Fruit fly (Drosophila melanogaster) whole organism, embryonic: ENCODE results near the gene CG13912.
A peak's percentile ranks its signal among the peaks of the same experiment; 100 is the strongest.

Experiments used
- Blimp-1 ChIP-seq: fragments of 200-800 bp; sonication (Bioruptor generic); optimal IDR thresholded peaks from 3 replicates; lab custom pipeline; 2018; ENCODE audit warnings: missing biosample characterization, missing genetic modification characterization, mild to moderate bottlenecking, moderate library complexity, missing genetic modification reagents
- C15 ChIP-seq: fragments of 200-800 bp; sonication (Bioruptor generic); IDR thresholded peaks from 3 replicates; pipeline ENCODE4 v1.3.6; 2022; ENCODE audit warnings: missing biosample characterization, missing genetic modification characterization
- CG12299 ChIP-seq: fragments of 200-800 bp; sonication (Bioruptor generic); optimal IDR thresholded peaks from 2 replicates; lab custom pipeline; 2018; ENCODE audit warnings: missing biosample characterization, mild to moderate bottlenecking, missing genetic modification characterization
- CG1233 ChIP-seq: fragments of 200-800 bp; sonication (Bioruptor generic); optimal IDR thresholded peaks from 4 replicates; lab custom pipeline; 2018; ENCODE audit warnings: missing biosample characterization, mild to moderate bottlenecking, missing genetic modification characterization
- CG13424 ChIP-seq: fragments of 200-800 bp; sonication (Bioruptor generic); optimal IDR thresholded peaks from 2 replicates; lab custom pipeline; 2019; ENCODE audit warnings: missing biosample characterization, mild to moderate bottlenecking, missing genetic modification characterization, moderate library complexity
- CG14441 ChIP-seq: fragments of 200-800 bp; sonication (Bioruptor generic); IDR thresholded peaks from 2 replicates; pipeline ENCODE4 v1.3.6; 2022; ENCODE audit warnings: missing biosample characterization, missing genetic modification characterization
- CG14965 ChIP-seq: fragments of 200-800 bp; sonication (Bioruptor generic); optimal IDR thresholded peaks from 2 replicates; lab custom pipeline; 2016; ENCODE audit warnings: missing biosample characterization, missing genetic modification characterization, borderline replicate concordance
- CG15696 ChIP-seq: fragments of 200-800 bp; sonication (Bioruptor generic); optimal IDR thresholded peaks from 2 replicates; lab custom pipeline; 2019; ENCODE audit warnings: missing biosample characterization, mild to moderate bottlenecking, missing genetic modification characterization, moderate library complexity
- CG1602 ChIP-seq: fragments of 200-800 bp; sonication (Bioruptor generic); optimal IDR thresholded peaks from 3 replicates; lab custom pipeline; 2016; ENCODE audit warnings: missing biosample characterization, missing genetic modification characterization
- CG1603 ChIP-seq: fragments of 200-800 bp; sonication (Bioruptor generic); optimal IDR thresholded peaks from 2 replicates; lab custom pipeline; 2019; ENCODE audit warnings: missing biosample characterization, mild to moderate bottlenecking, missing genetic modification characterization, moderate library complexity
- CG17359 ChIP-seq: fragments of 200-800 bp; sonication (Bioruptor generic); optimal IDR thresholded peaks from 3 replicates; lab custom pipeline; 2018; ENCODE audit warnings: missing biosample characterization, mild to moderate bottlenecking, missing genetic modification characterization, moderate library complexity
- CG17568 ChIP-seq: fragments of 200-800 bp; sonication (Bioruptor generic); optimal IDR thresholded peaks from 2 replicates; lab custom pipeline; 2018; ENCODE audit warnings: missing biosample characterization, mild to moderate bottlenecking, missing genetic modification characterization, moderate library complexity
- CG18599 ChIP-seq: fragments of 200-800 bp; sonication (Bioruptor generic); optimal IDR thresholded peaks from 3 replicates; lab custom pipeline; 2017; ENCODE audit warnings: missing biosample characterization, missing genetic modification characterization, mild to moderate bottlenecking, moderate library complexity, missing genetic modification reagents
- CG2889 ChIP-seq: fragments of 200-800 bp; sonication (Bioruptor generic); IDR thresholded peaks from 3 replicates; pipeline ENCODE4 v1.3.6; 2022; ENCODE audit warnings: missing biosample characterization, missing genetic modification characterization
- CG3726 ChIP-seq: fragments of 200-800 bp; sonication (Bioruptor generic); IDR thresholded peaks from 3 replicates; pipeline ENCODE4, ENCODE4 v1.3.6; 2022; ENCODE audit warnings: missing biosample characterization, missing genetic modification characterization
- CG3995 ChIP-seq: fragments of 200-800 bp; sonication (Bioruptor generic); optimal IDR thresholded peaks from 3 replicates; lab custom pipeline; 2016; ENCODE audit warnings: missing biosample characterization, missing genetic modification characterization
- CG43689 ChIP-seq: fragments of 200-800 bp; sonication (Bioruptor generic); IDR thresholded peaks from 2 replicates; pipeline ENCODE4 v1.3.6; 2022; ENCODE audit warnings: missing biosample characterization, missing genetic modification characterization
- CG7271 ChIP-seq: fragments of 200-800 bp; sonication (Bioruptor generic); optimal IDR thresholded peaks from 2 replicates; lab custom pipeline; 2018; ENCODE audit warnings: missing biosample characterization, mild to moderate bottlenecking, missing genetic modification characterization, moderate library complexity
- CG8478 ChIP-seq: fragments of >200 bp; optimal IDR thresholded peaks from 2 replicates; lab custom pipeline; 2018
- CG8765 ChIP-seq: fragments of 200-800 bp; sonication (Bioruptor generic); IDR thresholded peaks from 2 replicates; pipeline ENCODE4 v1.3.6; 2022; ENCODE audit warnings: missing biosample characterization, missing genetic modification characterization
- Dip2 ChIP-seq: fragments of 200-800 bp; sonication (Bioruptor generic); IDR thresholded peaks from 2 replicates; pipeline ENCODE4 v1.3.6; 2022; ENCODE audit warnings: missing biosample characterization, missing genetic modification characterization
- Dip3 ChIP-seq: fragments of 200-800 bp; sonication (Bioruptor generic); optimal IDR thresholded peaks from 3 replicates; lab custom pipeline; 2016; ENCODE audit warnings: missing biosample characterization, missing genetic modification characterization
- ERR ChIP-seq: fragments of 200-800 bp; sonication (Bioruptor generic); optimal IDR thresholded peaks from 2 replicates; lab custom pipeline; 2016; ENCODE audit warnings: missing biosample characterization, missing genetic modification characterization
- H2.0 ChIP-seq: fragments of 200-800 bp; sonication (Bioruptor generic); IDR thresholded peaks from 2 replicates; pipeline ENCODE4 v1.3.6; 2022; ENCODE audit warnings: missing biosample characterization, missing genetic modification characterization
- Hr78 ChIP-seq, 2 experiments: fragments of 200-800 bp in 1 of 2; fragments of >200 bp in 1 of 2; sonication (Bioruptor generic) in 1 of 2; optimal IDR thresholded peaks; 2 replicates each; lab custom pipeline; 2017 to 2019; ENCODE audit warnings: missing biosample characterization in 2 of 2, missing genetic modification characterization in 2 of 2, mild to moderate bottlenecking in 1 of 2, moderate library complexity in 1 of 2
- NK7.1 ChIP-seq: fragments of 200-800 bp; sonication (Bioruptor generic); optimal IDR thresholded peaks from 3 replicates; lab custom pipeline; 2016; ENCODE audit warnings: missing biosample characterization, missing genetic modification characterization
- Oli ChIP-seq: fragments of 200-800 bp; sonication (Bioruptor generic); optimal IDR thresholded peaks from 2 replicates; lab custom pipeline; 2018; ENCODE audit warnings: missing biosample characterization, mild to moderate bottlenecking, missing genetic modification characterization, moderate library complexity
- Scr ChIP-seq: fragments of 200-800 bp; sonication (Bioruptor generic); IDR thresholded peaks from 2 replicates; pipeline ENCODE4 v1.3.6; 2022; ENCODE audit warnings: missing biosample characterization, missing genetic modification characterization; ENCODE audit not compliant: partially characterized antibody
- Side ChIP-seq: fragments of 200-800 bp; sonication (Bioruptor generic); optimal IDR thresholded peaks from 2 replicates; lab custom pipeline; 2016; ENCODE audit warnings: missing biosample characterization, missing genetic modification characterization
- Spps ChIP-seq: fragments of 200-800 bp; sonication (Bioruptor generic); optimal IDR thresholded peaks from 2 replicates; lab custom pipeline; 2018; ENCODE audit warnings: missing biosample characterization, mild to moderate bottlenecking, missing genetic modification characterization
- TFAM ChIP-seq: fragments of 200-800 bp; sonication (Bioruptor generic); optimal IDR thresholded peaks from 2 replicates; lab custom pipeline; 2017; ENCODE audit warnings: missing biosample characterization, missing genetic modification characterization, inconsistent platforms
- ara ChIP-seq: fragments of 200-800 bp; sonication (Bioruptor generic); IDR thresholded peaks from 2 replicates; pipeline ENCODE4 v1.3.6; 2022; ENCODE audit warnings: missing biosample characterization, missing genetic modification characterization
- bowl ChIP-seq: fragments of 200-800 bp; sonication (Bioruptor generic); IDR thresholded peaks from 2 replicates; pipeline ENCODE4 v1.3.6; 2022; ENCODE audit warnings: missing biosample characterization, missing genetic modification characterization
- br ChIP-seq: fragments of >200 bp; optimal IDR thresholded peaks from 2 replicates; lab custom pipeline; 2017
- cato ChIP-seq: fragments of 200-800 bp; sonication (Bioruptor generic); optimal IDR thresholded peaks from 2 replicates; lab custom pipeline; 2016; ENCODE audit warnings: missing biosample characterization, missing genetic modification characterization, borderline replicate concordance
- cg ChIP-seq: fragments of 200-800 bp; sonication (Bioruptor generic); optimal IDR thresholded peaks from 3 replicates; lab custom pipeline; 2019; ENCODE audit warnings: missing biosample characterization, mild to moderate bottlenecking, missing genetic modification characterization, moderate library complexity
- chinmo ChIP-seq: fragments of 200-800 bp; sonication (Bioruptor generic); IDR thresholded peaks from 4 replicates; pipeline ENCODE4 v1.3.6; 2022; ENCODE audit warnings: missing biosample characterization, missing genetic modification characterization; ENCODE audit not compliant: partially characterized antibody
- fd102C ChIP-seq: fragments of 200-800 bp; sonication (Bioruptor generic); optimal IDR thresholded peaks from 2 replicates; lab custom pipeline; 2018; ENCODE audit warnings: missing biosample characterization, mild to moderate bottlenecking, missing genetic modification characterization, moderate library complexity
- fru ChIP-seq: fragments of >200 bp; optimal IDR thresholded peaks from 2 replicates; lab custom pipeline; 2017
- gcm ChIP-seq: fragments of 200-800 bp; sonication (Bioruptor generic); optimal IDR thresholded peaks from 2 replicates; lab custom pipeline; 2019; ENCODE audit warnings: missing biosample characterization, mild to moderate bottlenecking, missing genetic modification characterization, moderate library complexity
- grau ChIP-seq: fragments of 200-800 bp; optimal IDR thresholded peaks from 3 replicates; lab custom pipeline; 2019; ENCODE audit warnings: missing biosample characterization, mild to moderate bottlenecking, missing genetic modification characterization, moderate library complexity
- kay ChIP-seq: fragments of 200-800 bp; sonication (Bioruptor generic); optimal IDR thresholded peaks from 2 replicates; lab custom pipeline; 2016; ENCODE audit warnings: missing biosample characterization, missing genetic modification characterization
- klu ChIP-seq: fragments of 200-800 bp; sonication (Bioruptor generic); IDR thresholded peaks from 2 replicates; pipeline ENCODE4 v1.3.6; 2022; ENCODE audit warnings: missing biosample characterization, missing genetic modification characterization
- kni ChIP-seq: fragments of 200-800 bp; sonication (Bioruptor generic); optimal IDR thresholded peaks from 3 replicates; lab custom pipeline; 2017; ENCODE audit warnings: mild to moderate bottlenecking, missing biosample characterization, missing genetic modification reagents, missing genetic modification characterization
- lab ChIP-seq: fragments of 200-800 bp; sonication (Bioruptor generic); optimal IDR thresholded peaks from 3 replicates; lab custom pipeline; 2017; ENCODE audit warnings: missing biosample characterization, missing genetic modification characterization, mild to moderate bottlenecking, moderate library complexity, missing genetic modification reagents
- lilli ChIP-seq: fragments of 200-800 bp; sonication (Bioruptor generic); optimal IDR thresholded peaks from 3 replicates; lab custom pipeline; 2016; ENCODE audit warnings: missing biosample characterization, missing genetic modification characterization
- mam ChIP-seq: fragments of 200-800 bp; sonication (Bioruptor generic); optimal IDR thresholded peaks from 3 replicates; lab custom pipeline; 2016; ENCODE audit warnings: missing biosample characterization, missing genetic modification characterization
- pros ChIP-seq: fragments of 200-800 bp; sonication (Bioruptor generic); optimal IDR thresholded peaks from 3 replicates; lab custom pipeline; 2019; ENCODE audit warnings: missing biosample characterization, mild to moderate bottlenecking, missing genetic modification characterization, moderate library complexity
- sc ChIP-seq, 3 experiments: fragments of >200 bp in 2 of 3; fragments of 200-800 bp in 1 of 3; sonication (Bioruptor generic) in 1 of 3; optimal IDR thresholded peaks; 2 replicates in 2 of 3; 3 replicates in 1 of 3; lab custom pipeline; 2017; ENCODE audit warnings: mild to moderate bottlenecking in 1 of 3, missing biosample characterization in 1 of 3, missing genetic modification characterization in 1 of 3, missing genetic modification reagents in 1 of 3
- sna ChIP-seq: fragments of 200-800 bp; sonication (Bioruptor generic); IDR thresholded peaks from 2 replicates; pipeline ENCODE4 v1.3.6; 2022; ENCODE audit warnings: missing biosample characterization, missing genetic modification characterization; ENCODE audit not compliant: partially characterized antibody
- tx ChIP-seq: fragments of 200-800 bp; sonication (Bioruptor generic); optimal IDR thresholded peaks from 2 replicates; lab custom pipeline; 2016; ENCODE audit warnings: missing biosample characterization, missing genetic modification characterization

The CG13912 gene

DNA sequence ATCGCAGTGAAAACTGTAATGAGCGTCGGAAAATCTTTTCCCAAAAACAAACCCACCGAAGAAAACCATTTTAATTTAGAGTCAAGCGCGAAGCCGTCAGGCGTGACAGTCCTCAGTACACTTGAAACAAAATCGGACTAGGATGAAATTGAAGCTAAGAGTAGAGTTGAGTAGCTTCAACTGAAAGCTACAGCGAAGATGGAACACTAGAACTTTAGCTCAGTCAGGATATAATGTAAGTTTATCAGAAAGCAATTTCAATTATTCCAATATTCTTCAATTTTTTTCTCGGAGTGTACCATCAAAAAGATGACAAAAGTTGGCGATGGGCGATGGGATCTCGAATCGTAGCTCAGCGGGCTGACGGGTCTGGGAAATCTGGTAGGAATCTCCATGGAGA, 27.1 kb downstream of the CG13912 start (continued):
- TF ChIP-seq Hr78 (GFP tag; optimal IDR thresholded peaks at IDR 0.05; lab: Kevin White, UChicago) (no peak), lab (GFP tag; lab: Kevin White, UChicago) (peak; percentile 58), CG3726 (no peak), Spps (tag; lab: Kevin White, UChicago) (peak; percentile 21), grau (peak; percentile 44), kni (no peak), tx (GFP tag; lab: Kevin White, UChicago) (no peak), bowl (GFP tag; lab: Robert Waterston, UW) (no peak), CG12299 (no peak), cg (GFP tag; lab: Kevin White, UChicago) (no peak), sna (GFP tag; lab: Robert Waterston, UW) (no peak), klu (no peak), H2.0 (GFP tag; lab: Robert Waterston, UW) (no peak), lilli (GFP tag; lab: Kevin White, UChicago) (no peak), Side (GFP tag; lab: Kevin White, UChicago) (no peak), Blimp-1 (GFP tag; lab: Kevin White, UChicago) (peak; percentile 69), sc (optimal IDR thresholded peaks at IDR 0.05; lab: Kevin White, UChicago) (no peak), sc (GFP tag; optimal IDR thresholded peaks at IDR 0.05; lab: Kevin White, UChicago) (no peak), Dip2 (GFP tag; lab: Robert Waterston, UW) (no peak), gcm (GFP tag; lab: Kevin White, UChicago) (peak; percentile 10), CG8478 (lab: Kevin White, UChicago) (no peak), CG13424 (tag; lab: Kevin White, UChicago) (peak; percentile 42), CG18599 (GFP tag; lab: Kevin White, UChicago) (peak; percentile 29), Dip3 (GFP tag; lab: Kevin White, UChicago) (no peak), CG7271 (tag; lab: Kevin White, UChicago) (no peak), mam (GFP tag; lab: Kevin White, UChicago) (no peak), NK7.1 (no peak), ara (GFP tag; lab: Robert Waterston, UW) (no peak), fd102C (GFP tag; lab: Kevin White, UChicago) (no peak), CG14965 (GFP tag; lab: Kevin White, UChicago) (no peak), Scr (GFP tag; lab: Robert Waterston, UW) (no peak), CG3995 (GFP tag; lab: Kevin White, UChicago) (no peak), Oli (peak; percentile 49), cato (GFP tag; lab: Kevin White, UChicago) (no peak), CG43689 (no peak), CG17568 (GFP tag; lab: Kevin White, UChicago) (no peak), CG1603 (tag; lab: Kevin White, UChicago) (peak; percentile 73), ERR (GFP tag; lab: Kevin White, UChicago) (no peak), CG2889 (GFP tag; lab: Robert Waterston, UW) (no peak), CG14441 (GFP tag; lab: Robert Waterston, UW) (0 out of 2 replicates have a peak, but pooled peaks have one; percentile 18), pros (GFP tag; lab: Kevin White, UChicago) (no peak), CG8765 (GFP tag; lab: Robert Waterston, UW) (no peak), fru (lab: Kevin White, UChicago) (no peak), CG17359 (peak; percentile 62), br (lab: Kevin White, UChicago) (no peak), CG1602 (GFP tag; lab: Kevin White, UChicago) (no peak), CG1233 (GFP tag; lab: Kevin White, UChicago) (peak; percentile 6), chinmo (GFP tag; lab: Robert Waterston, UW) (no peak), TFAM (GFP tag; lab: Kevin White, UChicago) (no peak), kay (GFP tag; lab: Kevin White, UChicago) (no peak), CG15696 (peak; percentile 48), C15 (GFP tag; lab: Robert Waterston, UW) (no peak)
